Worm (Caenorhabditis elegans): ENCODE measurements around the gene phf-30.
"Not testable (repeated sequence)": the region's sequence is repeated elsewhere in the genome, so short reads cannot be mapped to it uniquely, and the experiment has no call there.

DNA sequence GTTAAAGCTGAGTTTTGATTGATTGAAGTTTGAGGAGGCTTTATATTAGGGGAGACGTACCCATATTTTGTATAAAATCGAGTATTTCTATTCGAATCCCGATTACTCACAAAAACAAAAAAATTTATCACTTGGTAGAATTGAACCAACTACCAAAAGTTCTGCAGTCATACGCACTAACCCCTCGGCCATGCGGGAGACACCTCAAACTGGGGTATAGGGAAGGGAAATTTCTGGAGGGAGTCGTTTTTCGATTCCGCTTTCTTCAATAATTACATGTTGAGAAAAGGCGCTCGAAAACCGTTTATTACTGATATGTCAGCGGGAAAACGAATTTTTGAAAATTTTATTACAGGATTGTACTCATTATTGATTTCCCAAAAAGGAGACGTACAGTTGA, 37.5 kb upstream of the phf-30 start:
- not testable (repeated sequence) for TF ChIP-seq ztf-3 (GFP tag; optimal IDR thresholded peaks at IDR 0.05); sea-2 (GFP tag; IDR thresholded peaks at IDR 0.05); pha-4 (tag; optimal IDR thresholded peaks at IDR 0.05); T07F8.4 (tag; optimal IDR thresholded peaks at IDR 0.05); zim-3 (tag; optimal IDR thresholded peaks at IDR 0.05); ceh-100 (GFP tag; IDR thresholded peaks at IDR 0.05); sptf-2 (GFP tag; optimal IDR thresholded peaks at IDR 0.05); chd-7 (tag; optimal IDR thresholded peaks at IDR 0.05); F55B11.4 (tag; optimal IDR thresholded peaks at IDR 0.05; ENCODE audit: borderline replicate concordance, insufficient read depth); ztf-6 (GFP tag; IDR thresholded peaks at IDR 0.05); unc-62 (GFP tag; optimal IDR thresholded peaks at IDR 0.05); ama-1 (optimal IDR thresholded peaks at IDR 0.05); ama-1 (GFP tag; optimal IDR thresholded peaks at IDR 0.05); mes-4 (tag; optimal IDR thresholded peaks at IDR 0.05)
